Worm (Caenorhabditis elegans): ENCODE results near the gene pcp-2.

Gene pcp-2

DNA sequence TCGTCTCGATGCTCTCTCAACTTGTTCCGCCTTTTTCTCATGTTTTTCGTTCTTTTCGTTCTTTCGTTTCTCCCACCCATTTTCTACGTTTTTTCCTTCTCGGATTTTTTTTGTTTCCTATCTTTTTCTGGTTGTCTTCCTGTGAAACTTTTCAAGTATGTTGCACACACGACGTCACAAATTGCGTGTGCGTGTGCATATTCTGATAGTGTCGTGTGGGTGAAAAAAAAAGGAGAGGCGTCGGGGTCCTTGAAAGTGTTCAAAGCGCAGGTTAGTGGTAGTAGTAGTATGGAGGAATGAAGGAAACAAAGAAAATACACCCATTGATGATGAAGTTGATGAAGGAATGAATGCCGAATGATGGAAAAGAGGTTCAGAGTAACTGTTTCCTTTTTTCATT is 4.8 kb upstream of the pcp-2 start:
- TF ChIP-seq ceh-30 (tag; optimal IDR thresholded peaks at IDR 0.05), result no peak
- TF ChIP-seq ztf-16 (tag; optimal IDR thresholded peaks at IDR 0.05), result no peak
- TF ChIP-seq sox-4 (tag; optimal IDR thresholded peaks at IDR 0.05), result no peak
- no peak for TF ChIP-seq npax-4 (tag; optimal IDR thresholded peaks at IDR 0.05)
- TF ChIP-seq ceh-24 (tag; optimal IDR thresholded peaks at IDR 0.05), result no peak
- TF ChIP-seq ceh-34 (tag; optimal IDR thresholded peaks at IDR 0.05), result no peak
- TF ChIP-seq C38D4.7 (GFP tag; optimal IDR thresholded peaks at IDR 0.05), result no peak
- no peak for TF ChIP-seq pqm-1 (tag; optimal IDR thresholded peaks at IDR 0.05)
- no peak for TF ChIP-seq T23F11.4 (GFP tag; optimal IDR thresholded peaks at IDR 0.05)
- TF ChIP-seq ahr-1 (tag; optimal IDR thresholded peaks at IDR 0.05), result no peak
- no peak for TF ChIP-seq dve-1 (tag; optimal IDR thresholded peaks at IDR 0.05)
- no peak for TF ChIP-seq sox-2 (GFP tag; IDR thresholded peaks at IDR 0.05)
- TF ChIP-seq ceh-9 (tag; optimal IDR thresholded peaks at IDR 0.05), result no peak
- TF ChIP-seq tbx-7 (tag; optimal IDR thresholded peaks at IDR 0.05), result no peak
- TF ChIP-seq fkh-6 (tag; optimal IDR thresholded peaks at IDR 0.05), result no peak
- no peak for TF ChIP-seq unc-55 (GFP tag; optimal IDR thresholded peaks at IDR 0.05)
- TF ChIP-seq ceh-2 (tag; optimal IDR thresholded peaks at IDR 0.05), result no peak
- TF ChIP-seq tbx-2 (tag; optimal IDR thresholded peaks at IDR 0.05), result no peak

DNA sequence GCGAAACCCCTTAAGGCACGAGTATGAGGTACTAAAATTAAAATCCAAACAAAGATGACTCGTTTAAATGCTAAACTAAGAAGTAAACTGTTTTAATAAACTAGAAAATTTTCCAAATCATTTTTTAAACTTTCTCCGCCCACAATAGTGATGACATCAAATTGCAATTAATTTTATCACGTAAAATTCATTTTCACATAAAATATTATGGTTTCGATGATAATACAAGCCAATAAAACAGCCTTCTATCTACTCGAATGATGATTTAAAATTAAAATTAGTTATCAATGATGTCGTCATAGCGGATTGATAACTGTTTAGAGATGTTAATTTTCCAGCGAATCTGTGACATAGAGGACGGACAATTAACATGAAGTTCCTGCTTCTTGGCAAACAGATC is 754 bp upstream of the pcp-2 start, which contains the start of gene C07C7.3:
Gene C07C7.3, plus strand, starts transcription at position 371 of the 400 bp plus-strand sequence.
- TF ChIP-seq lim-6 (tag; optimal IDR thresholded peaks at IDR 0.05) (no peak), lin-11 (tag; optimal IDR thresholded peaks at IDR 0.05) (no peak), T23F11.4 (GFP tag; optimal IDR thresholded peaks at IDR 0.05) (no peak)

- TF ChIP-seq ceh-14 (tag; optimal IDR thresholded peaks at IDR 0.05) (no peak), elt-2 (tag; optimal IDR thresholded peaks at IDR 0.05) (peak; percentile 8), dmd-4 (tag; optimal IDR thresholded peaks at IDR 0.05; ENCODE audit: borderline replicate concordance) (no peak), ceh-31 (tag; optimal IDR thresholded peaks at IDR 0.05) (no peak), nhr-232 (tag; optimal IDR thresholded peaks at IDR 0.05) (no peak), syd-9 (tag; optimal IDR thresholded peaks at IDR 0.05) (no peak), pqm-1 (tag; optimal IDR thresholded peaks at IDR 0.05) (no peak)
Measured at ce11 chrIV:9159863-9160262, 5.1 kb downstream of the pcp-2 start.

DNA sequence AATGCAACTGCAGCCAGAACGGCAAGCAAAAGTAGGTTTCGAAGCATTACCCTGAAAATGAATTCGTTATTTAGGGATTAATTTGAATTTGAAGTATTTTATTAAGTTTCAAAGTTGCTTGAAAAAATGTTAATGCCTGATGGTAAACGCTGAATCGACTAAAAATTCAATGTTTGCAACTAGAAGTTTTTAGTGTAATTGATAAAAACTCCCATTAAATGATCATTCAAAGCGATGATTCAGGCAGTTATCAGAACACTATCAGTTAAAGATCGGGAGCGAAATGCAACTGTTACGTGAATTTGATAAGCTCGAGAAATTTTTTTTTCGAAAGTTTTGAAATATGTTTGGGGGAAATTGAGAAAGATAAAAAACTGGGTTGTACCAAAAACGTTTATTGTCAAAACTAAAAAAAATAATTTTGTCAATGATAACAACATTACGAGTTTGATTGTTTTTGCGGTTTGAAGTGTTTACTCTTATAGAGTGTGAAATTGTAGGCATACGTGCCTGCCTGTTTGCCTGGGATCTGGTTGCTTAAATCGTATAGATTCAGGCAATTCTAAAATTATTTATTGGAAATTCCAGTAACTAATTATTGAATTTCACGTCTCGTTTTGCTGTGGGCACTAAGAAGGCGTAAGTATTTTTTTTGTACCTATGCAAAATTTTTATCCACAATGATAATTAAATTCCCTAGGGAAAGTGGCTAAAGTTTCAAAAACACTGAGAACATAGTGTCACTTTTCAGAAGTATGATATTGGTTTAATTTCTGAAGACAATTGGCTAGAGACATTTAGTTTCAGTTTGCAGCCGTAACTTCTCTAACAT is 5.7 kb downstream of the pcp-2 start, which contains the start of gene pcp-3:
Gene pcp-3, minus strand, starts transcription at position 51 of the 832 bp plus-strand sequence.
- TF ChIP-seq K02D7.2 (tag; optimal IDR thresholded peaks at IDR 0.05) (no peak), unc-55 (GFP tag; optimal IDR thresholded peaks at IDR 0.05) (no peak), ref-2 (tag; optimal IDR thresholded peaks at IDR 0.05) (no peak), ztf-16 (tag; optimal IDR thresholded peaks at IDR 0.05) (no peak), K09A11.1 (tag; optimal IDR thresholded peaks at IDR 0.05; ENCODE audit: insufficient read depth) (no peak), ceh-24 (tag; optimal IDR thresholded peaks at IDR 0.05) (no peak), nhr-232 (tag; optimal IDR thresholded peaks at IDR 0.05) (no peak), eyg-1 (tag; optimal IDR thresholded peaks at IDR 0.05) (no peak), unc-42 (tag; optimal IDR thresholded peaks at IDR 0.05) (no peak), fkh-10 (GFP tag; optimal IDR thresholded peaks at IDR 0.05) (no peak), hlh-30 (tag; optimal IDR thresholded peaks at IDR 0.05; ENCODE audit: insufficient read depth) (no peak), unc-3 (GFP tag; conservative IDR thresholded peaks at IDR 0.05) (no peak), unc-3 (tag; optimal IDR thresholded peaks at IDR 0.05) (no peak), sox-4 (tag; optimal IDR thresholded peaks at IDR 0.05) (no peak), gmeb-2 (tag; optimal IDR thresholded peaks at IDR 0.05) (no peak)

All from whole organism, late embryonic.